Worm (Caenorhabditis elegans) whole organism, L2 larva: ENCODE measurements around the gene Y73B6BL.27.

Experiments used
- C34F6.9 ChIP-seq: fragments of 150-350 bp; optimal IDR thresholded peaks from 2 replicates; lab custom pipeline; 2014; ENCODE audit warnings: missing biosample characterization, missing genetic modification characterization
- ZK546.5 ChIP-seq: sonication (generic microtip); optimal IDR thresholded peaks from 2 replicates; lab custom pipeline; 2017; ENCODE audit warnings: missing biosample characterization, missing genetic modification characterization
- aly-2 ChIP-seq: fragments of 150-350 bp; optimal IDR thresholded peaks from 2 replicates; lab custom pipeline; 2014; ENCODE audit warnings: missing biosample characterization, missing genetic modification characterization
- ama-1 ChIP-seq: fragments of 150-350 bp; optimal IDR thresholded peaks from 2 replicates; lab custom pipeline; 2018; ENCODE audit warnings: inconsistent platforms
- ceh-16 ChIP-seq: fragments of 150-350 bp; optimal IDR thresholded peaks from 2 replicates; lab custom pipeline; 2014; ENCODE audit warnings: missing biosample characterization, missing genetic modification characterization
- crh-2 ChIP-seq: sonication (generic microtip); optimal IDR thresholded peaks from 2 replicates; lab custom pipeline; 2017; ENCODE audit warnings: missing biosample characterization, missing genetic modification characterization
- elt-3 ChIP-seq: sonication (generic microtip); optimal IDR thresholded peaks from 2 replicates; lab custom pipeline; 2017; ENCODE audit warnings: missing biosample characterization, missing genetic modification characterization
- lin-39 ChIP-seq: fragments of 150-350 bp; optimal IDR thresholded peaks from 2 replicates; lab custom pipeline; 2014; ENCODE audit warnings: missing biosample characterization, missing genetic modification reagents, missing genetic modification characterization
- lsy-2 ChIP-seq, 2 experiments: fragments of 150-350 bp in 1 of 2; sonication (generic microtip) in 1 of 2; optimal IDR thresholded peaks; 2 replicates each; lab custom pipeline; 2014 to 2017; ENCODE audit warnings: missing biosample characterization in 2 of 2, missing genetic modification characterization in 2 of 2
- mdl-1 ChIP-seq, 2 experiments: fragments of 150-350 bp in 1 of 2; sonication (generic microtip) in 1 of 2; optimal IDR thresholded peaks; 2 replicates each; lab custom pipeline; 2017; ENCODE audit warnings: missing biosample characterization in 2 of 2, missing genetic modification characterization in 2 of 2
- nhr-77 ChIP-seq: fragments of 150-350 bp; optimal IDR thresholded peaks from 2 replicates; lab custom pipeline; 2014; ENCODE audit warnings: missing biosample characterization, missing genetic modification characterization
- snpc-4 ChIP-seq: fragments of 150-350 bp; optimal IDR thresholded peaks from 2 replicates; lab custom pipeline; 2014; ENCODE audit warnings: missing biosample characterization, missing genetic modification characterization
- unc-39 ChIP-seq: fragments of 150-350 bp; optimal IDR thresholded peaks from 2 replicates; lab custom pipeline; 2014; ENCODE audit warnings: missing biosample characterization, missing genetic modification characterization
- ztf-4 ChIP-seq: fragments of 150-350 bp; optimal IDR thresholded peaks from 2 replicates; lab custom pipeline; 2014; ENCODE audit warnings: missing biosample characterization, missing genetic modification characterization

- TF ChIP-seq ZK546.5 (tag; lab: Kevin White, UChicago) (no peak), elt-3 (tag; lab: Kevin White, UChicago) (no peak), aly-2 (tag; lab: Kevin White, UChicago) (no peak), nhr-77 (no peak), lsy-2 (tag; optimal IDR thresholded peaks at IDR 0.05; lab: Kevin White, UChicago) (no peak), ceh-16 (tag; lab: Kevin White, UChicago) (no peak), C34F6.9 (no peak), ztf-4 (tag; lab: Kevin White, UChicago) (no peak), mdl-1 (tag; optimal IDR thresholded peaks at IDR 0.05; lab: Kevin White, UChicago) (no peak), snpc-4 (tag; lab: Kevin White, UChicago) (no peak), unc-39 (tag; lab: Kevin White, UChicago) (no peak), crh-2 (tag; lab: Kevin White, UChicago) (no peak), lin-39 (tag; lab: Kevin White, UChicago) (no peak), ama-1 (no peak)
Measured at ce11 chrIV:6480221-6480620, 7.2 kb upstream of the Y73B6BL.27 start, which contains the start of gene tyr-6.
